Worm (Caenorhabditis elegans) whole organism, midembryonic: ENCODE data around the gene sru-24.

ENCODE experiments used
- T22C8.4 ChIP-seq: fragments of 200-800 bp; sonication (Bioruptor generic); IDR thresholded peaks from 2 replicates; pipeline ENCODE4 v1.3.6; 2022; ENCODE audit warnings: missing genetic modification characterization, missing compliant biosample characterization
- flt-1 ChIP-seq: fragments of 200-800 bp; sonication (Bioruptor generic); IDR thresholded peaks from 2 replicates; pipeline ENCODE4 v1.3.6; 2022; ENCODE audit warnings: missing genetic modification characterization, missing compliant biosample characterization
- klf-2 ChIP-seq: fragments of 200-800 bp; sonication (Bioruptor generic); conservative IDR thresholded peaks from 2 replicates; pipeline ENCODE4 v1.3.6; 2022; ENCODE audit warnings: missing genetic modification reagents, missing genetic modification characterization, missing compliant biosample characterization
- med-1 ChIP-seq: sonication (generic microtip); optimal IDR thresholded peaks from 2 replicates; lab custom pipeline; 2017; ENCODE audit warnings: missing genetic modification characterization, mild to moderate bottlenecking, missing compliant biosample characterization, antibody characterized with exemption, missing genetic modification reagents; ENCODE audit not compliant: insufficient read depth
- ref-1 ChIP-seq: fragments of 200-800 bp; sonication (Bioruptor generic); conservative IDR thresholded peaks from 2 replicates; pipeline ENCODE4 v1.3.6; 2022; ENCODE audit warnings: missing genetic modification reagents, missing genetic modification characterization, missing compliant biosample characterization
- ztf-29 ChIP-seq: fragments of 200-800 bp; sonication (Bioruptor generic); IDR thresholded peaks from 2 replicates; pipeline ENCODE4 v1.3.6; 2022; ENCODE audit warnings: missing genetic modification reagents, missing genetic modification characterization, missing compliant biosample characterization

ce11 chrV:646888-647287 lies 24.4 kb downstream of the sru-24 start, which contains the start of gene ugt-42:
- no peak for TF ChIP-seq klf-2 (GFP tag; lab: Robert Waterston, UW)
- no peak for TF ChIP-seq flt-1 (GFP tag; lab: Robert Waterston, UW)
- TF ChIP-seq ztf-29 = no peak
- TF ChIP-seq ref-1 = no peak
- no peak for TF ChIP-seq T22C8.4 (GFP tag; lab: Robert Waterston, UW)
- no peak for TF ChIP-seq med-1
